Fruit fly (Drosophila melanogaster): Measurements from ENCODE around the gene alph.

- TF ChIP-seq fd96Ca (GFP tag; IDR thresholded peaks at IDR 0.05) (peak; percentile 33; the same call in 1 of the 3 replicates), rn (GFP tag; IDR thresholded peaks at IDR 0.05) (no peak), CG34367 (tag; optimal IDR thresholded peaks at IDR 0.05) (peak; percentile 9), Ets98B (GFP tag; IDR thresholded peaks at IDR 0.05) (no peak), Pif1A (GFP tag; optimal IDR thresholded peaks at IDR 0.05) (no peak)
Measured at dm6 chr3R:29549945-29550344, 41.7 kb upstream of the alph start.
